Fruit fly (Drosophila melanogaster) whole organism: Measurements from ENCODE around the gene Taf12.

Experiments used
- CG8478 ChIP-seq: fragments of >200 bp; optimal IDR thresholded peaks from 2 replicates; lab custom pipeline; 2018; ENCODE audit warnings: inconsistent platforms
- Dll ChIP-seq: fragments of >200 bp; optimal IDR thresholded peaks from 2 replicates; lab custom pipeline; 2017
- EcR ChIP-seq, 2 experiments: fragments of >200 bp; optimal IDR thresholded peaks; 2 replicates each; lab custom pipeline; 2017; ENCODE audit warnings: missing biosample characterization in 2 of 2, missing genetic modification characterization in 2 of 2, missing genetic modification reagents in 2 of 2
- pan ChIP-seq: fragments of >200 bp; optimal IDR thresholded peaks from 2 replicates; lab custom pipeline; 2017
- psq ChIP-seq: fragments of >200 bp; optimal IDR thresholded peaks from 2 replicates; lab custom pipeline; 2017
- usp ChIP-seq: fragments of >200 bp; optimal IDR thresholded peaks from 2 replicates; lab custom pipeline; 2017; ENCODE audit warnings: missing biosample characterization, missing genetic modification characterization, mixed read lengths

DNA sequence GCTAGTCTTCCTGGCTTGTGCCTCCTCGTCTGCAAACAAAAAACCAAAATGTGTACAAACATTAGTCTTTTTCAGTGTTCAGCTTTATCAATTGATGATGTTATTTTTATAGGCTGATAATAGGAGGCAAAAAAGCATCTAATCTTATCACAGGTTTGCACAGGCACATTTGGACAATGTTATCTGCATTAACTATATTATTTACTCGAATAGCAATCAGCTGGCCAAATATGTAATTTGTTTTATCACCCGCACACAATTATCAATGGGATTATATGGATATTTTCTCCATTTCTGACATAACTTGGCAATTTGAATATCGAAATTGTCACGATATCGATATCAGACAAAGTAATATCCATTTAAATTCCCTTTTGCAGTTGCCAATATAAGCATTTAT, 41.9 kb downstream of the Taf12 start:
- no peak for TF ChIP-seq pan (lab: Kevin White, UChicago)
- no peak for TF ChIP-seq psq (lab: Kevin White, UChicago)
- TF ChIP-seq Dll = no peak
- no peak for TF ChIP-seq usp (GFP tag; lab: Kevin White, UChicago)
- no peak for TF ChIP-seq CG8478 (lab: Kevin White, UChicago)
- TF ChIP-seq EcR (GFP tag; optimal IDR thresholded peaks at IDR 0.05; lab: Kevin White, UChicago) = no peak
